Worm (Caenorhabditis elegans) whole organism, L4 larva: Measurements from ENCODE around the gene C02F12.8.

ENCODE experiments used
- D1046.2 ChIP-seq: fragments of 200-800 bp; sonication (Bioruptor generic); IDR thresholded peaks from 2 replicates; pipeline ENCODE4 v1.3.6; 2022; ENCODE audit warnings: missing genetic modification characterization, missing compliant biosample characterization
- F37D6.2 ChIP-seq: sonication (generic microtip); optimal IDR thresholded peaks from 2 replicates; lab custom pipeline; 2016; ENCODE audit warnings: mild to moderate bottlenecking, missing genetic modification characterization, missing compliant biosample characterization
- F49E8.2 ChIP-seq: sonication (generic microtip); optimal IDR thresholded peaks from 2 replicates; lab custom pipeline; 2016; ENCODE audit warnings: missing compliant biosample characterization, mild to moderate bottlenecking, missing genetic modification characterization, borderline replicate concordance
- R02D3.7 ChIP-seq: fragments of 150-350 bp; sonication (generic microtip); optimal IDR thresholded peaks from 3 replicates; lab custom pipeline; 2014; ENCODE audit warnings: missing biosample characterization, missing genetic modification characterization
- Y5F2A.4 ChIP-seq: fragments of 200-800 bp; sonication (Bioruptor generic); optimal IDR thresholded peaks from 2 replicates; lab custom pipeline; 2018; ENCODE audit warnings: mild to moderate bottlenecking, missing genetic modification characterization, missing compliant biosample characterization
- ZK546.5 ChIP-seq, 2 experiments: sonication (generic microtip); optimal IDR thresholded peaks; 2 replicates each; lab custom pipeline; 2017; ENCODE audit warnings: missing biosample characterization in 2 of 2, missing genetic modification characterization in 2 of 2
- ceh-20 ChIP-seq: fragments of 200-800 bp; sonication (Bioruptor generic); IDR thresholded peaks from 2 replicates; pipeline ENCODE4 v1.3.6; 2022; ENCODE audit warnings: missing genetic modification reagents, missing genetic modification characterization, missing compliant biosample characterization
- ceh-28 ChIP-seq: fragments of 150-350 bp; optimal IDR thresholded peaks from 2 replicates; lab custom pipeline; 2014; ENCODE audit warnings: missing biosample characterization, missing genetic modification reagents, missing genetic modification characterization
- ceh-32 ChIP-seq: sonication (generic microtip); optimal IDR thresholded peaks from 2 replicates; lab custom pipeline; 2016; ENCODE audit warnings: mild to moderate bottlenecking, missing genetic modification characterization, missing compliant biosample characterization; ENCODE audit not compliant: poor library complexity
- ceh-44 ChIP-seq: fragments of 200-800 bp; sonication (Bioruptor generic); IDR thresholded peaks from 2 replicates; pipeline ENCODE4 v1.3.6; 2022; ENCODE audit warnings: missing genetic modification reagents, missing genetic modification characterization, missing compliant biosample characterization
- cey-2 ChIP-seq: sonication (generic microtip); optimal IDR thresholded peaks from 3 replicates; lab custom pipeline; 2017; ENCODE audit warnings: missing genetic modification characterization, mild to moderate bottlenecking, missing compliant biosample characterization, antibody characterized with exemption, borderline replicate concordance; ENCODE audit not compliant: insufficient read depth
- ctbp-1 ChIP-seq: fragments of 200-800 bp; sonication (Bioruptor generic); IDR thresholded peaks from 2 replicates; pipeline ENCODE4 v1.3.6; 2022; ENCODE audit warnings: missing genetic modification reagents, missing genetic modification characterization, missing compliant biosample characterization
- daf-16 ChIP-seq, 3 experiments: sonication (generic microtip); optimal IDR thresholded peaks; 2 replicates each; lab custom pipeline; 2016 to 2017; ENCODE audit warnings: missing genetic modification characterization in 3 of 3, missing genetic modification reagents in 3 of 3, mild to moderate bottlenecking in 2 of 3, missing compliant biosample characterization in 2 of 3, missing biosample characterization in 1 of 3, moderate library complexity in 1 of 3
- dmd-6 ChIP-seq: fragments of 200-800 bp; sonication (Bioruptor generic); IDR thresholded peaks from 2 replicates; pipeline ENCODE4 v1.3.6; 2022; ENCODE audit warnings: missing genetic modification reagents, missing genetic modification characterization, missing compliant biosample characterization
- dmd-8 ChIP-seq: fragments of 200-800 bp; sonication (Bioruptor generic); IDR thresholded peaks from 2 replicates; pipeline ENCODE4 v1.3.6; 2022; ENCODE audit warnings: missing genetic modification characterization, missing compliant biosample characterization
- dpl-1 ChIP-seq: fragments of 150-350 bp; optimal IDR thresholded peaks from 2 replicates; lab custom pipeline; 2014; ENCODE audit warnings: missing biosample characterization, missing genetic modification reagents, missing genetic modification characterization
- fkh-10 ChIP-seq: fragments of 150-350 bp; optimal IDR thresholded peaks from 2 replicates; lab custom pipeline; 2014; ENCODE audit warnings: missing biosample characterization, missing genetic modification reagents, missing genetic modification characterization
- fos-1 ChIP-seq: fragments of 150-350 bp; optimal IDR thresholded peaks from 2 replicates; lab custom pipeline; 2014; ENCODE audit warnings: missing biosample characterization, missing genetic modification characterization
- gei-8 ChIP-seq: fragments of 200-800 bp; sonication (Bioruptor generic); optimal IDR thresholded peaks from 2 replicates; lab custom pipeline; 2018; ENCODE audit warnings: mild to moderate bottlenecking, missing genetic modification characterization, missing compliant biosample characterization
- hlh-11 ChIP-seq: fragments of 200-800 bp; sonication (Bioruptor generic); optimal IDR thresholded peaks from 2 replicates; lab custom pipeline; 2018; ENCODE audit warnings: mild to moderate bottlenecking, missing genetic modification characterization, missing compliant biosample characterization
- jun-1 ChIP-seq: fragments of 150-350 bp; optimal IDR thresholded peaks from 2 replicates; lab custom pipeline; 2014; ENCODE audit warnings: missing biosample characterization, missing genetic modification reagents, missing genetic modification characterization
- lim-7 ChIP-seq: fragments of 200-800 bp; sonication (Bioruptor generic); IDR thresholded peaks from 2 replicates; pipeline ENCODE4 v1.3.6; 2022; ENCODE audit warnings: missing genetic modification characterization, missing compliant biosample characterization
- lin-1 ChIP-seq: fragments of 200-800 bp; sonication (Bioruptor generic); IDR thresholded peaks from 2 replicates; pipeline ENCODE4 v1.3.6; 2022; ENCODE audit warnings: missing genetic modification reagents, missing genetic modification characterization, missing compliant biosample characterization
- lin-13 ChIP-seq: fragments of 150-350 bp; optimal IDR thresholded peaks from 2 replicates; lab custom pipeline; 2014; ENCODE audit warnings: missing biosample characterization, missing genetic modification reagents, missing genetic modification characterization
- lin-15B ChIP-seq: fragments of 150-350 bp; sonication (generic microtip); optimal IDR thresholded peaks from 3 replicates; lab custom pipeline; 2014; ENCODE audit warnings: missing biosample characterization, missing genetic modification characterization
- lin-39 ChIP-seq: fragments of 150-350 bp; optimal IDR thresholded peaks from 2 replicates; lab custom pipeline; 2014; ENCODE audit warnings: missing biosample characterization, missing genetic modification reagents, missing genetic modification characterization
- lsy-2 ChIP-seq, 2 experiments: fragments of 150-350 bp in 1 of 2; sonication (generic microtip) in 1 of 2; optimal IDR thresholded peaks; 2 replicates each; lab custom pipeline; 2014 to 2017; ENCODE audit warnings: missing biosample characterization in 2 of 2, missing genetic modification characterization in 2 of 2
- mdl-1 ChIP-seq, 2 experiments: fragments of 150-350 bp in 1 of 2; sonication (generic microtip) in 1 of 2; optimal IDR thresholded peaks; 2 replicates each; lab custom pipeline; 2014 to 2017; ENCODE audit warnings: missing biosample characterization in 2 of 2, missing genetic modification characterization in 2 of 2
- mep-1 ChIP-seq: fragments of 150-350 bp; sonication (generic microtip); optimal IDR thresholded peaks from 3 replicates; lab custom pipeline; 2014; ENCODE audit warnings: missing biosample characterization, missing genetic modification characterization
- mxl-2 ChIP-seq: fragments of 200-800 bp; sonication (Bioruptor generic); conservative IDR thresholded peaks from 2 replicates; pipeline ENCODE4 v1.3.6; 2022; ENCODE audit warnings: missing genetic modification reagents, missing genetic modification characterization, missing compliant biosample characterization
- nhr-10 ChIP-seq: fragments of 150-350 bp; optimal IDR thresholded peaks from 2 replicates; lab custom pipeline; 2014; ENCODE audit warnings: missing biosample characterization, missing genetic modification characterization
- nhr-111 ChIP-seq: fragments of 200-800 bp; sonication (Bioruptor generic); optimal IDR thresholded peaks from 2 replicates; lab custom pipeline; 2018; ENCODE audit warnings: mild to moderate bottlenecking, missing genetic modification characterization, missing compliant biosample characterization
- nhr-25 ChIP-seq: sonication (generic microtip); optimal IDR thresholded peaks from 2 replicates; lab custom pipeline; 2017; ENCODE audit warnings: missing genetic modification characterization, mild to moderate bottlenecking, missing compliant biosample characterization, antibody characterized with exemption, moderate library complexity, borderline replicate concordance; ENCODE audit not compliant: insufficient read depth
- nhr-41 ChIP-seq: fragments of 200-800 bp; sonication (Bioruptor generic); IDR thresholded peaks from 2 replicates; pipeline ENCODE4 v1.3.6; 2022; ENCODE audit warnings: missing genetic modification reagents, missing genetic modification characterization, missing compliant biosample characterization
- nhr-6 ChIP-seq: fragments of 150-350 bp; optimal IDR thresholded peaks from 2 replicates; lab custom pipeline; 2014; ENCODE audit warnings: missing biosample characterization, missing genetic modification characterization
- nhr-76 ChIP-seq: fragments of 150-350 bp; optimal IDR thresholded peaks from 2 replicates; lab custom pipeline; 2014; ENCODE audit warnings: missing biosample characterization, missing genetic modification characterization
- nhr-77 ChIP-seq: fragments of 150-350 bp; optimal IDR thresholded peaks from 2 replicates; lab custom pipeline; 2014; ENCODE audit warnings: missing biosample characterization, missing genetic modification characterization
- php-3 ChIP-seq: fragments of 200-800 bp; sonication (Bioruptor generic); IDR thresholded peaks from 2 replicates; pipeline ENCODE4 v1.3.6; 2022; ENCODE audit warnings: missing genetic modification reagents, missing genetic modification characterization, missing compliant biosample characterization
- set-16 ChIP-seq: fragments of 200-800 bp; sonication (Bioruptor generic); IDR thresholded peaks from 2 replicates; pipeline ENCODE4 v1.3.6; 2022; ENCODE audit warnings: missing genetic modification reagents, missing genetic modification characterization, missing compliant biosample characterization
- snpc-4 ChIP-seq: fragments of 150-350 bp; optimal IDR thresholded peaks from 2 replicates; lab custom pipeline; 2014; ENCODE audit warnings: missing biosample characterization, missing genetic modification characterization
- spr-1 ChIP-seq: sonication (generic microtip); optimal IDR thresholded peaks from 2 replicates; lab custom pipeline; 2016; ENCODE audit warnings: mild to moderate bottlenecking, missing genetic modification characterization, missing compliant biosample characterization
- tra-1 ChIP-seq: fragments of 200-800 bp; sonication (Bioruptor generic); IDR thresholded peaks from 2 replicates; pipeline ENCODE4 v1.3.6; 2022; ENCODE audit warnings: missing genetic modification reagents, missing genetic modification characterization, missing compliant biosample characterization
- unc-130 ChIP-seq: sonication (generic microtip); optimal IDR thresholded peaks from 2 replicates; lab custom pipeline; 2016; ENCODE audit warnings: missing genetic modification reagents, missing genetic modification characterization, missing compliant biosample characterization
- unc-39 ChIP-seq: sonication (generic microtip); optimal IDR thresholded peaks from 2 replicates; lab custom pipeline; 2017; ENCODE audit warnings: missing biosample characterization, missing genetic modification characterization
- unc-62 ChIP-seq, 3 experiments: fragments of 150-350 bp in 1 of 3; sonication (generic microtip); optimal IDR thresholded peaks in 2 of 3; peaks in 1 of 3; 1 replicate in 1 of 3; 2 replicates in 2 of 3; lab custom pipeline; 2014 to 2017; ENCODE audit warnings: missing biosample characterization in 3 of 3, missing genetic modification characterization in 3 of 3, missing genetic modification reagents in 3 of 3, missing genotype in 1 of 3
- vab-7 ChIP-seq: fragments of 200-800 bp; sonication (Bioruptor generic); IDR thresholded peaks from 2 replicates; pipeline ENCODE4 v1.3.6; 2022; ENCODE audit warnings: missing genetic modification reagents, missing genetic modification characterization, missing compliant biosample characterization
- zfp-3 ChIP-seq: fragments of 200-800 bp; sonication (Bioruptor generic); conservative IDR thresholded peaks from 2 replicates; pipeline ENCODE4 v1.3.6; 2022; ENCODE audit warnings: missing genetic modification reagents, missing genetic modification characterization, missing compliant biosample characterization
- zip-2 ChIP-seq: fragments of 150-350 bp; optimal IDR thresholded peaks from 2 replicates; lab custom pipeline; 2014; ENCODE audit warnings: missing biosample characterization, missing genetic modification characterization

C02F12.8 gene

ce11 chrX:3733321-3733720, 40.3 kb upstream of the C02F12.8 start:
- no peak for TF ChIP-seq nhr-77 (tag; lab: Kevin White, UChicago)
- TF ChIP-seq lin-1 (GFP tag; lab: Robert Waterston, UW), result no peak
- TF ChIP-seq tra-1 (GFP tag; lab: Robert Waterston, UW), result peak; percentile 15; the same call in 1 of the 2 replicates
- peak in 1 of 2 experiments; percentile 54 for TF ChIP-seq daf-16 (GFP tag; optimal IDR thresholded peaks at IDR 0.05; lab: Kevin White, UChicago)
- TF ChIP-seq daf-16 (tag; optimal IDR thresholded peaks at IDR 0.05; lab: Kevin White, UChicago), result no peak
- no peak for TF ChIP-seq php-3
- TF ChIP-seq set-16 (GFP tag; lab: Robert Waterston, UW), result peak; percentile 91
- peak; percentile 50 for TF ChIP-seq hlh-11 (tag; lab: Kevin White, UChicago)
- TF ChIP-seq vab-7 (GFP tag; lab: Robert Waterston, UW), result 0 out of 2 replicates have a peak, but pooled peaks have one; percentile 15
- peak in 1 of 2 experiments; percentile 21 for TF ChIP-seq unc-62 (GFP tag; optimal IDR thresholded peaks at IDR 0.05 in 1 of 2; lab: Kevin White, UChicago)
- TF ChIP-seq unc-62 (tag; optimal IDR thresholded peaks at IDR 0.05; lab: Kevin White, UChicago), result no peak
- TF ChIP-seq lin-15B, result no peak
- TF ChIP-seq nhr-25 (tag; lab: Kevin White, UChicago), result no peak

- TF ChIP-seq dmd-6 (GFP tag; lab: Robert Waterston, UW) (peak; percentile 94), unc-130 (GFP tag; lab: Kevin White, UChicago) (no peak), fkh-10 (no peak), hlh-11 (tag; lab: Kevin White, UChicago) (peak; percentile 83), ceh-20 (GFP tag; lab: Robert Waterston, UW) (no peak), lin-1 (GFP tag; lab: Robert Waterston, UW) (peak; percentile 79), spr-1 (no peak), nhr-77 (tag; lab: Kevin White, UChicago) (peak; percentile 50), unc-39 (tag; lab: Kevin White, UChicago) (no peak), nhr-41 (no peak), unc-62 (GFP tag; optimal IDR thresholded peaks at IDR 0.05 in 1 of 2; lab: Kevin White, UChicago) (no peak), unc-62 (tag; optimal IDR thresholded peaks at IDR 0.05; lab: Kevin White, UChicago) (no peak), gei-8 (GFP tag; lab: Kevin White, UChicago) (no peak), lim-7 (no peak), mdl-1 (tag; optimal IDR thresholded peaks at IDR 0.05; lab: Kevin White, UChicago) (peak in 1 of 2 experiments; percentile 54), F37D6.2 (tag; lab: Kevin White, UChicago) (no peak), nhr-111 (no peak), ZK546.5 (tag; optimal IDR thresholded peaks at IDR 0.05; lab: Kevin White, UChicago) (no peak), D1046.2 (GFP tag; lab: Robert Waterston, UW) (no peak), php-3 (peak; percentile 75), cey-2 (tag; lab: Kevin White, UChicago) (no peak), jun-1 (tag; lab: Kevin White, UChicago) (no peak), ceh-28 (tag; lab: Kevin White, UChicago) (no peak), lsy-2 (tag; optimal IDR thresholded peaks at IDR 0.05; lab: Kevin White, UChicago) (no peak), Y5F2A.4 (no peak), lin-13 (peak; percentile 6), nhr-10 (tag; lab: Kevin White, UChicago) (no peak), zfp-3 (GFP tag; lab: Robert Waterston, UW) (no peak), R02D3.7 (tag; lab: Kevin White, UChicago) (no peak), dpl-1 (GFP tag; lab: Kevin White, UChicago) (no peak), ceh-32 (tag; lab: Kevin White, UChicago) (no peak), dmd-8 (GFP tag; lab: Robert Waterston, UW) (no peak), ctbp-1 (GFP tag; lab: Robert Waterston, UW) (no peak), F49E8.2 (tag; lab: Kevin White, UChicago) (no peak), lin-39 (tag; lab: Kevin White, UChicago) (no peak), ceh-44 (GFP tag; lab: Robert Waterston, UW) (no peak), nhr-76 (tag; lab: Kevin White, UChicago) (no peak), mxl-2 (GFP tag; lab: Robert Waterston, UW) (no peak), snpc-4 (tag; lab: Kevin White, UChicago) (no peak), fos-1 (tag; lab: Kevin White, UChicago) (no peak), mep-1 (tag; lab: Kevin White, UChicago) (peak; percentile 21), zip-2 (tag; lab: Kevin White, UChicago) (no peak), nhr-6 (no peak)
These were observed 35.9 kb upstream of the C02F12.8 start, which contains the start of gene aex-4 for ce11 chrX:3728970-3729369. Gene aex-4 (plus strand): TSS chrX:3729281.
